Worm (Caenorhabditis elegans) whole organism, L3 larva: ENCODE data around the gene mans-4.

Source experiments
- aly-2 ChIP-seq: fragments of 150-350 bp; optimal IDR thresholded peaks from 2 replicates; lab custom pipeline; 2014; ENCODE audit warnings: missing biosample characterization, missing genetic modification characterization
- ama-1 ChIP-seq: fragments of 150-350 bp; optimal IDR thresholded peaks from 2 replicates; lab custom pipeline; 2018
- ceh-28 ChIP-seq: fragments of 150-350 bp; optimal IDR thresholded peaks from 2 replicates; lab custom pipeline; 2014; ENCODE audit warnings: missing biosample characterization, missing genetic modification reagents, missing genetic modification characterization
- daf-12 ChIP-seq: fragments of 150-350 bp; optimal IDR thresholded peaks from 2 replicates; lab custom pipeline; 2014; ENCODE audit warnings: missing biosample characterization, missing genetic modification reagents, missing genetic modification characterization
- elt-3 ChIP-seq, 3 experiments: fragments of 150-350 bp in 1 of 3; sonication (generic microtip) in 2 of 3; optimal IDR thresholded peaks; 2 replicates in 2 of 3; 4 replicates in 1 of 3; lab custom pipeline; 2014 to 2017; ENCODE audit warnings: missing biosample characterization in 3 of 3, missing genetic modification characterization in 3 of 3
- hmg-11 ChIP-seq: sonication (generic microtip); optimal IDR thresholded peaks from 2 replicates; lab custom pipeline; 2016; ENCODE audit warnings: missing genetic modification characterization, missing compliant biosample characterization
- lin-15B ChIP-seq: fragments of 150-350 bp; optimal IDR thresholded peaks from 2 replicates; lab custom pipeline; 2014; ENCODE audit warnings: missing biosample characterization, missing genetic modification characterization
- nhr-28 ChIP-seq: fragments of 150-350 bp; optimal IDR thresholded peaks from 2 replicates; lab custom pipeline; 2014; ENCODE audit warnings: missing biosample characterization, missing genetic modification characterization
- nhr-76 ChIP-seq: fragments of 150-350 bp; sonication (generic microtip); optimal IDR thresholded peaks from 5 replicates; lab custom pipeline; 2014; ENCODE audit warnings: missing biosample characterization, missing genetic modification characterization
- snpc-4 ChIP-seq: fragments of 150-350 bp; optimal IDR thresholded peaks from 2 replicates; lab custom pipeline; 2014; ENCODE audit warnings: missing biosample characterization, missing genetic modification characterization
- unc-62 ChIP-seq: fragments of 150-350 bp; sonication (generic microtip); optimal IDR thresholded peaks from 4 replicates; lab custom pipeline; 2014; ENCODE audit warnings: missing biosample characterization, missing genetic modification reagents, missing genetic modification characterization

DNA sequence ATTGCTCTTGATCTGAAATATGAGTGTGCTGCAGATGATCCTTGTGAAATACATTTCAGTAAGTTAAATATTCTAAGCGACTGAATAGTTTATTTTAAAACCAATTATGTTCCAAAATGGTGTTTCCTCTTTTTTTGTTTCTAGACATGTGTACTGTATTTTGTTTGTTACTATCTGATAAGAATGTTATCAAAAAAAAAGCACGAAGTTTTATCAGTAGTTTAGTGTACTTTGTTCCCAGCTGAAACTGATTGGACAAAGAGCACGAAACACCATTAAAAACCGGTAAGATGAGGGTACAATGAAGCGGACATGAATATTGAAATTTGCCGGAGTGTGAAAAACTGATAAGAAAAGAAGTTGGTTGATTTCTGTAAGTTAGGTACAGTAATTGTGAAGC is 8.2 kb downstream of the mans-4 start:
- TF ChIP-seq elt-3 (tag; optimal IDR thresholded peaks at IDR 0.05; lab: Kevin White, UChicago): no peak
- TF ChIP-seq ama-1 (lab: Kevin White, UChicago): no peak
- TF ChIP-seq nhr-76 (tag; lab: Kevin White, UChicago): no peak
- no peak for TF ChIP-seq ceh-28
- no peak for TF ChIP-seq aly-2 (tag; lab: Kevin White, UChicago)
- TF ChIP-seq nhr-28 (tag; lab: Kevin White, UChicago): no peak
- TF ChIP-seq unc-62: no peak
- TF ChIP-seq daf-12 (tag; lab: Kevin White, UChicago): no peak
- TF ChIP-seq hmg-11 (tag; lab: Kevin White, UChicago): no peak
- TF ChIP-seq snpc-4 (tag; lab: Kevin White, UChicago): no peak
- no peak for TF ChIP-seq lin-15B (tag; lab: Kevin White, UChicago)
